Fruit fly (Drosophila melanogaster): ENCODE data around the gene Fip1.

dm6 chr3R:4475378-4475777, 9.4 kb upstream of the Fip1 start:
- TF ChIP-seq CG8944 (GFP tag; optimal IDR thresholded peaks at IDR 0.05) (no peak), vnd (GFP tag; IDR thresholded peaks at IDR 0.05; ENCODE audit: partially characterized antibody) (no peak), Mrtf (GFP tag; IDR thresholded peaks at IDR 0.05) (no peak)
